Worm (Caenorhabditis elegans): Measurements from ENCODE around the gene ttb-1.

DNA sequence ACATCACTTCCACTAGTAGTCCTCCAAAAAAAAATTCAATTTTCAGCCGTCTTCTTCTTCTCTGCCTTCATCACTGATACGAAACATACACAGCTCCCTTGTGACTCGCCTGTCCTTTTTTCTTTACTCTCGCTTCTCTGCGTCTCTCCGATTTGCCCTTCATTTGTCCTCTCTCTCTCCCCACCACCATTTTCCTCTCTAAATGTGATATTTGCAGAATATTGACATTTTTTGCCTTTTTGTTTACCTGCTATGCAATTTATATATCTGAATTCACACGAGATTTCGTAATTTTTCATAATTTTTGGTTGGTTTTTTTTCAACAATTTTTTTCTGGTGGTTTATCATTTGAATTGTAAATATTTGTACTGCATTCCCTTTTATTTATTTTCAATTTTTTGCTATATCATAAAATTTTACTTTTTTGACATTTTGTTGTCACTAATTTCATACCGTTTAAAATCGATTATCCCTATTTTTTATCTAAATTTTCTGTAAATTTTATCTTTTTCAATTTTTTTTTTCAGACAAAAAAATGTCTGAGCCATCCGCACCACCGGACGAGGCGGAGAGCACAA is 47.3 kb downstream of the ttb-1 start, which contains the start of gene lec-12:
- TF ChIP-seq T26A5.8 (tag; optimal IDR thresholded peaks at IDR 0.05) (no peak), pbrm-1 (GFP tag; IDR thresholded peaks at IDR 0.05) (no peak), mcd-1 (GFP tag; IDR thresholded peaks at IDR 0.05) (no peak), T07F8.4 (tag; optimal IDR thresholded peaks at IDR 0.05) (no peak), bed-2 (GFP tag; IDR thresholded peaks at IDR 0.05) (no peak), pha-4 (tag; optimal IDR thresholded peaks at IDR 0.05) (peak; percentile 32), xnd-1 (tag; optimal IDR thresholded peaks at IDR 0.05) (no peak)
